Worm (Caenorhabditis elegans): ENCODE results near the gene fbxa-61.

Gene fbxa-61

DNA sequence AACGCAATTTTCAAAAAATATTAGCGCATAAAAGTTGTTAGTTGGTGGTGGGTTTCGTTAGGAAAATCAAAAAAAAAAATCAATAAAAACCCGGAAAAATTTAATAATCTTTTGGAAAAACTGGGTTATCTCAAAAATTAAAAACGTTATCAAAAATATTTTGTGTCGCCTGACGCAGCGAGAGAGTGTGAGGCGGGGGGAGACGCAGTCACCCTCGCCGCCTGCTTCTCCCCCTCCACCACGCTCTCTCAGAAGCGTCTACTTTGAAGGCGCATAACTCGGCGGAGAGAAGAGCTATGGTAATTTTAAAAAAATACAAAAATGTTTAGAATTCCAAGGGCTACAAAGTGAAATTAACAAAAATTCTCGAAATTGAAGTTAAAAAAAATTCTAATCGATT, 13.7 kb upstream of the fbxa-61 start:
- TF ChIP-seq nhr-77 (tag; optimal IDR thresholded peaks at IDR 0.05): no peak
- no peak for TF ChIP-seq sma-3 (GFP tag; optimal IDR thresholded peaks at IDR 0.05)
- TF ChIP-seq lin-11 (tag; optimal IDR thresholded peaks at IDR 0.05): no peak
- no peak for TF ChIP-seq alr-1 (tag; optimal IDR thresholded peaks at IDR 0.05)
- no peak for TF ChIP-seq dmd-4 (tag; optimal IDR thresholded peaks at IDR 0.05)
- no peak for TF ChIP-seq crh-2 (tag; optimal IDR thresholded peaks at IDR 0.05)

DNA sequence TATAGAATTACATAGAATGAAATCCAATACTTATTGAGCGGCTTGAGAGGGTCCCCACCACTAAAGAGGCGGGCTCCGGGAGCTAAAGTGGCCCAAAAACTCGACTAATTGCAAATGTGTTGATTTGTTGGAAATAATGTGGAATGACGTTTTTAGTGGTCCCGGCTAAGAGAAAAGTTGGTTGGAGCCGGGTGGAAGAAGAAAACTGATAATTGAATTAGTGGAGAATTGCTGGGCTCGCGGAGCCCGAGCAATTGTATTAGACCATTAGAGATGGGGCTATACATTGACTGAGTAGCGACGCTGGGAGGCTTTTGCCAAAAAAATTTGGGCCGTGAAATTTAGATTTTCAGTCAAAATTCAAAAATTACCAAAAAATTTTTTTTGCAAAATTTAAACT, 13.3 kb upstream of the fbxa-61 start:
- TF ChIP-seq lsy-2 (tag; optimal IDR thresholded peaks at IDR 0.05) (peak in 1 of 2 experiments; percentile 4), mdl-1 (tag; optimal IDR thresholded peaks at IDR 0.05) (no peak)

DNA sequence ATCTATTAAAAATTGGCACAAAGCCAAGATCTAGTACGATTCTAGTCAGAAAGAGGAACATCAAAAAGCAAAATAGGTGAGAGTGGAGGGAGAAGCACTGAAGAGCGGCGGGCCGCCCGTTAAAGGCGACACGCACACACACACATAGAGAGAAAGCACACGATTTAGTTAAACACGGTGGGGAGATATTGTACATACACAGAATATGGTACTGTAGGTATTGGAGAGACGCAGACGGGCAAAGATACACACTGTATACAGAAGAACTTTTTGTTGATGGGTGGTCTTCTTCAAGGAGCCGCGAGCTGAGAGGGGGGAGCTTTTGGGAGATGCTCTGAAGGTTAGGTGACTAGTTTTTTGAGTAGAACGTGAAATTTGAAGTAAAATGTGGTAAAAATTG, 12.6 kb upstream of the fbxa-61 start:
- peak; percentile 54 for TF ChIP-seq F13H6.1 (tag; optimal IDR thresholded peaks at IDR 0.05)
- TF ChIP-seq nhr-129 (tag; optimal IDR thresholded peaks at IDR 0.05): peak; percentile 14
- no peak for TF ChIP-seq blmp-1 (tag; optimal IDR thresholded peaks at IDR 0.05; ENCODE audit: insufficient read depth)
- TF ChIP-seq dmd-4 (tag; optimal IDR thresholded peaks at IDR 0.05): no peak
- TF ChIP-seq fos-1 (tag; optimal IDR thresholded peaks at IDR 0.05): peak; percentile 34
- TF ChIP-seq ZK546.5 (tag; optimal IDR thresholded peaks at IDR 0.05): no peak
- TF ChIP-seq sma-9 (GFP tag; optimal IDR thresholded peaks at IDR 0.05): peak; percentile 24
- TF ChIP-seq sma-9 (tag; optimal IDR thresholded peaks at IDR 0.05): no peak
- TF ChIP-seq nhr-237 (tag; optimal IDR thresholded peaks at IDR 0.05): no peak
- no peak for TF ChIP-seq gmeb-1 (tag; optimal IDR thresholded peaks at IDR 0.05)
- no peak for TF ChIP-seq C34F6.9 (tag; optimal IDR thresholded peaks at IDR 0.05)
- TF ChIP-seq ceh-16 (tag; optimal IDR thresholded peaks at IDR 0.05): no peak
- no peak for TF ChIP-seq lsy-2 (tag; optimal IDR thresholded peaks at IDR 0.05)

DNA sequence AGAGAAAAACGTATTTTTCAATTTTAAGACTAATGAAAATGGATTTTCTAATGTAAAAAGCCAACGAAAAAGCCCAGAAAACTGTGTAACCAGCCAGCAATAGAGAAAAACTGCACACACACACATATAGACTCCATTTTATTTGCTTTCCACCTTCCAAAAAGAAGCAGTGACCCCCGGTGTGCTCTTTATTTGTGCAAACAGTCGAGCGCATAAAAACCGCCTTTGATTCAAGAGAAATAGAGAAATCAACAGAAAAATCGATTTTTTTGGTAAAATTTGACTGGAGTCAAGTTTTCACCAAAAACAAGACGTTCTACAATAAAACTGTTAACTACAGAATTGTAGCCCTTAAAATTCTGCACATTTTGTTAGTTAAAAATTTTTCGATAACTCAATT, 10.3 kb upstream of the fbxa-61 start:
- no peak for TF ChIP-seq crh-2 (tag; optimal IDR thresholded peaks at IDR 0.05)
- no peak for TF ChIP-seq dmd-4 (tag; optimal IDR thresholded peaks at IDR 0.05)

DNA sequence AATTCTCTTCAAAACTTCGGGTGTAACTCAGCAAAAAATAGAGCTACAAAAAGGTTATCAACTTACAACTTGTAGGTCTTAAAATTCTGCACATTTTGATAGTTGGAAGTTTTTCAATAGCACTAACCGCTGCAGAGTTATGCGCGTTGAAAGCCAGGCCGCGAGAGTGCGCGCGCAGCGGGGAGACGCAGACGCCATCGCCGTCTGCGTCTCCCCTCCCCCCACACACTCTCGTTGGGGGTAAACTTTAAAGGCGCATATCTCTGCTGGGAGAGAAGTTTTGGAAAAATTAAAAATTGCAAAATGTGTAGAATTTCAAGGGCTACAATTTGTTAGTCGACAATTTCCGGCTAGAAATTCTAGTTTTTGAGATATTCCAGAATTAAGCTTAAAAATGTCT, 9.3 kb upstream of the fbxa-61 start:
- no peak for TF ChIP-seq sma-9 (GFP tag; optimal IDR thresholded peaks at IDR 0.05)
- TF ChIP-seq sma-9 (tag; optimal IDR thresholded peaks at IDR 0.05): no peak
- no peak for TF ChIP-seq ceh-16 (tag; optimal IDR thresholded peaks at IDR 0.05)
- TF ChIP-seq lin-13 (GFP tag; optimal IDR thresholded peaks at IDR 0.05): no peak
- no peak for TF ChIP-seq ztf-1 (GFP tag; conservative IDR thresholded peaks at IDR 0.05)
- no peak for TF ChIP-seq sma-3 (GFP tag; optimal IDR thresholded peaks at IDR 0.05)
- TF ChIP-seq nhr-23 (tag; optimal IDR thresholded peaks at IDR 0.05): no peak
- TF ChIP-seq Y55F3AM.14 (GFP tag; optimal IDR thresholded peaks at IDR 0.05): no peak
- TF ChIP-seq aly-2 (tag; optimal IDR thresholded peaks at IDR 0.05): no peak
- TF ChIP-seq gmeb-1 (tag; optimal IDR thresholded peaks at IDR 0.05): no peak
- no peak for TF ChIP-seq zag-1 (tag; optimal IDR thresholded peaks at IDR 0.05)
- TF ChIP-seq nhr-25 (tag; optimal IDR thresholded peaks at IDR 0.05): no peak
- TF ChIP-seq lin-11 (tag; optimal IDR thresholded peaks at IDR 0.05): no peak
- no peak for TF ChIP-seq snpc-4 (tag; optimal IDR thresholded peaks at IDR 0.05)
- TF ChIP-seq elt-3 (tag; optimal IDR thresholded peaks at IDR 0.05): no peak
- TF ChIP-seq sem-4 (tag; optimal IDR thresholded peaks at IDR 0.05): no peak
- TF ChIP-seq fos-1 (tag; optimal IDR thresholded peaks at IDR 0.05): no peak
- TF ChIP-seq nhr-11 (tag; optimal IDR thresholded peaks at IDR 0.05): no peak
- TF ChIP-seq ceh-82 (tag; optimal IDR thresholded peaks at IDR 0.05): no peak

DNA sequence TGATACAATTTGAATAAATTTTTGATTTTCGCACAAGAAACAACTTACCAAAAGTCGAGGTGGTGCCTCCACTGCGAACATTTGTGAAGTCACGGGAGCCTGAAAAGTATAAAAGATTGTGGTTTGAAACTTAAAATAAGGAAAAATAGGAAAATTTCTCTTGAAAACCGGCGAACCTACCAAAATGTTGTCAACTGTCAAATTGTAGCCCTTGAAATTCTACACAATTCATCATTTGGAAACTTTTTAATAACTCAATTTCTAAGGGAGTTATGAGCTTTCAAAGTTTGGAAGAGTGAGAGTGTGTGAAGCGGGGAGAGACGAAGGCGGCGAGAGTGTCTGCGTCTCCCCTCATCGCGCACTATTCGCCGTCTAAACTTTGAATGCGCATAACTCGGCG, 8.7 kb upstream of the fbxa-61 start, which contains the start of gene pes-4:
pes-4 (minus strand) TSS at position 101 of the 400 bp plus-strand sequence.
- TF ChIP-seq ztf-1 (GFP tag; conservative IDR thresholded peaks at IDR 0.05) (no peak), gmeb-1 (tag; optimal IDR thresholded peaks at IDR 0.05) (no peak), skn-1 (tag; optimal IDR thresholded peaks at IDR 0.05) (no peak), zag-1 (tag; optimal IDR thresholded peaks at IDR 0.05) (no peak), nhr-21 (tag; optimal IDR thresholded peaks at IDR 0.05) (no peak), egl-27 (tag; optimal IDR thresholded peaks at IDR 0.05) (no peak), alr-1 (tag; optimal IDR thresholded peaks at IDR 0.05) (no peak), R02D3.7 (tag; optimal IDR thresholded peaks at IDR 0.05) (no peak), nhr-10 (tag; optimal IDR thresholded peaks at IDR 0.05) (no peak), peb-1 (tag; optimal IDR thresholded peaks at IDR 0.05) (no peak), mbf-1 (tag; optimal IDR thresholded peaks at IDR 0.05) (no peak), unc-55 (GFP tag; optimal IDR thresholded peaks at IDR 0.05) (no peak), crh-2 (tag; optimal IDR thresholded peaks at IDR 0.05) (no peak), F13H6.1 (tag; optimal IDR thresholded peaks at IDR 0.05) (no peak), dmd-4 (tag; optimal IDR thresholded peaks at IDR 0.05) (no peak), nhr-12 (tag; optimal IDR thresholded peaks at IDR 0.05) (no peak), nhr-23 (tag; optimal IDR thresholded peaks at IDR 0.05) (no peak)
